Fruit fly (Drosophila melanogaster) whole organism, pupa: ENCODE measurements around the gene CG17826.

ENCODE experiments used
- CG12605 ChIP-seq: fragments of 200-800 bp; sonication (Bioruptor generic); IDR thresholded peaks from 2 replicates; pipeline ENCODE4 v1.3.6; 2022; ENCODE audit warnings: missing biosample characterization, missing genetic modification characterization
- CG14655 ChIP-seq: fragments of 200-800 bp; sonication (Bioruptor generic); optimal IDR thresholded peaks from 3 replicates; lab custom pipeline; 2017; ENCODE audit warnings: mild to moderate bottlenecking, missing biosample characterization, missing genetic modification reagents, missing genetic modification characterization
- CG17806 ChIP-seq: fragments of 200-800 bp; sonication (Bioruptor generic); optimal IDR thresholded peaks from 2 replicates; lab custom pipeline; 2018; ENCODE audit warnings: missing biosample characterization, mild to moderate bottlenecking, missing genetic modification characterization, moderate library complexity
- CG34367 ChIP-seq: fragments of 200-800 bp; sonication (Bioruptor generic); optimal IDR thresholded peaks from 2 replicates; lab custom pipeline; 2018; ENCODE audit warnings: missing biosample characterization, mild to moderate bottlenecking, missing genetic modification characterization
- CG4496 ChIP-seq: fragments of 200-800 bp; sonication (Bioruptor generic); IDR thresholded peaks from 3 replicates; pipeline ENCODE4 v1.3.6; 2022; ENCODE audit warnings: missing biosample characterization, missing genetic modification characterization
- CG8301 ChIP-seq: fragments of 200-800 bp; sonication (Bioruptor generic); optimal IDR thresholded peaks from 2 replicates; lab custom pipeline; 2018; ENCODE audit warnings: missing biosample characterization, mild to moderate bottlenecking, missing genetic modification characterization
- Pif1B ChIP-seq: fragments of 200-800 bp; sonication (Bioruptor generic); optimal IDR thresholded peaks from 3 replicates; lab custom pipeline; 2016; ENCODE audit warnings: missing biosample characterization, missing genetic modification characterization

- TF ChIP-seq CG12605 (GFP tag; lab: Robert Waterston, UW) (no peak), CG17806 (no peak), CG14655 (no peak), Pif1B (GFP tag; lab: Kevin White, UChicago) (no peak), CG4496 (GFP tag; lab: Robert Waterston, UW) (no peak), CG8301 (tag; lab: Kevin White, UChicago) (no peak), CG34367 (tag; lab: Kevin White, UChicago) (no peak)
Observed at dm6 chr3L:11975811-11976210, 26.2 kb downstream of the CG17826 start, which contains the start of gene CG43896.
